Fruit fly (Drosophila melanogaster) whole organism, adult: Measurements from ENCODE around the gene CG1090.

Source experiments
- CG11617 ChIP-seq: fragments of 200-800 bp; sonication (Bioruptor generic); optimal IDR thresholded peaks from 2 replicates; lab custom pipeline; 2017; ENCODE audit warnings: mild to moderate bottlenecking, missing biosample characterization, missing genetic modification reagents, missing genetic modification characterization
- CG12768 ChIP-seq: fragments of 200-800 bp; sonication (Bioruptor generic); optimal IDR thresholded peaks from 2 replicates; lab custom pipeline; 2017; ENCODE audit warnings: missing biosample characterization, missing genetic modification characterization, mild to moderate bottlenecking, moderate library complexity, missing genetic modification reagents
- CG14711 ChIP-seq: fragments of 200-800 bp; sonication (Bioruptor generic); optimal IDR thresholded peaks from 2 replicates; lab custom pipeline; 2018; ENCODE audit warnings: missing biosample characterization, mild to moderate bottlenecking, missing genetic modification characterization, moderate library complexity
- CG1620 ChIP-seq: fragments of 200-800 bp; sonication (Bioruptor generic); optimal IDR thresholded peaks from 2 replicates; lab custom pipeline; 2016; ENCODE audit warnings: missing biosample characterization, missing genetic modification characterization
- CG33017 ChIP-seq: fragments of 200-800 bp; sonication (Bioruptor generic); optimal IDR thresholded peaks from 2 replicates; lab custom pipeline; 2018; ENCODE audit warnings: missing biosample characterization, mild to moderate bottlenecking, missing genetic modification characterization, moderate library complexity
- CG5204 ChIP-seq: fragments of 200-800 bp; sonication (Bioruptor generic); optimal IDR thresholded peaks from 2 replicates; lab custom pipeline; 2016; ENCODE audit warnings: missing biosample characterization, missing genetic modification characterization
- CG7045 ChIP-seq: fragments of 200-800 bp; sonication (Bioruptor generic); optimal IDR thresholded peaks from 2 replicates; lab custom pipeline; 2017; ENCODE audit warnings: missing biosample characterization, mild to moderate bottlenecking, missing genetic modification characterization
- CG7101 ChIP-seq: fragments of 200-800 bp; sonication (Bioruptor generic); optimal IDR thresholded peaks from 2 replicates; lab custom pipeline; 2018; ENCODE audit warnings: missing biosample characterization, mild to moderate bottlenecking, missing genetic modification characterization, moderate library complexity
- Clk ChIP-seq: fragments of 200-800 bp; sonication (Bioruptor generic); optimal IDR thresholded peaks from 2 replicates; lab custom pipeline; 2017; ENCODE audit warnings: missing biosample characterization, missing genetic modification characterization
- Crg-1 ChIP-seq: fragments of 200-800 bp; sonication (Bioruptor generic); optimal IDR thresholded peaks from 2 replicates; lab custom pipeline; 2016; ENCODE audit warnings: missing biosample characterization, missing genetic modification characterization
- Hr96 ChIP-seq: fragments of 200-800 bp; sonication (Bioruptor generic); optimal IDR thresholded peaks from 2 replicates; lab custom pipeline; 2016; ENCODE audit warnings: missing biosample characterization, missing genetic modification characterization
- Mnt ChIP-seq: fragments of 200-800 bp; sonication (Bioruptor generic); optimal IDR thresholded peaks from 2 replicates; lab custom pipeline; 2016; ENCODE audit warnings: missing biosample characterization, mild to moderate bottlenecking, missing genetic modification characterization
- bab1 ChIP-seq: fragments of 200-800 bp; sonication (Bioruptor generic); optimal IDR thresholded peaks from 3 replicates; lab custom pipeline; 2019; ENCODE audit warnings: missing biosample characterization, mild to moderate bottlenecking, missing genetic modification characterization, moderate library complexity
- cic ChIP-seq: fragments of 200-800 bp; sonication (Bioruptor generic); optimal IDR thresholded peaks from 2 replicates; lab custom pipeline; 2017; ENCODE audit warnings: missing biosample characterization, mild to moderate bottlenecking, missing genetic modification characterization, moderate library complexity
- cnc ChIP-seq, 2 experiments: fragments of >200 bp; optimal IDR thresholded peaks; 2 replicates each; lab custom pipeline; 2017
- kay ChIP-seq: fragments of 200-800 bp; sonication (Bioruptor generic); peaks from one replicate; lab custom pipeline; 2016; ENCODE audit warnings: missing biosample characterization, missing genetic modification characterization, borderline replicate concordance
- ovo ChIP-seq: fragments of 200-800 bp; sonication (Bioruptor generic); optimal IDR thresholded peaks from 2 replicates; lab custom pipeline; 2016; ENCODE audit warnings: missing biosample characterization, missing genetic modification characterization
- pad ChIP-seq: fragments of 200-800 bp; sonication (Bioruptor generic); optimal IDR thresholded peaks from 3 replicates; lab custom pipeline; 2017; ENCODE audit warnings: missing biosample characterization, missing genetic modification characterization, mild to moderate bottlenecking, moderate library complexity, missing genetic modification reagents
- tj ChIP-seq: fragments of 200-800 bp; sonication (Bioruptor generic); optimal IDR thresholded peaks from 3 replicates; lab custom pipeline; 2017; ENCODE audit warnings: missing biosample characterization, mild to moderate bottlenecking, missing genetic modification characterization, moderate library complexity
- toe ChIP-seq: fragments of 200-800 bp; sonication (Bioruptor generic); optimal IDR thresholded peaks from 2 replicates; lab custom pipeline; 2016; ENCODE audit warnings: missing biosample characterization, missing genetic modification characterization

CG1090 gene

dm6 chr3R:4348197-4348814, 11.4 kb upstream of the CG1090 start:
- TF ChIP-seq tj, result no peak
- TF ChIP-seq CG14711 (tag; lab: Kevin White, UChicago), result no peak
- TF ChIP-seq CG7101 (tag; lab: Kevin White, UChicago), result no peak
- TF ChIP-seq bab1 (GFP tag; lab: Kevin White, UChicago), result no peak
- TF ChIP-seq ovo (GFP tag; lab: Kevin White, UChicago), result no peak

dm6 chr3R:4350199-4350598, 9.5 kb upstream of the CG1090 start:
- no peak for TF ChIP-seq Mnt
- TF ChIP-seq CG1620 (GFP tag; lab: Kevin White, UChicago), result no peak
- no peak for TF ChIP-seq bab1 (GFP tag; lab: Kevin White, UChicago)
- TF ChIP-seq CG12768, result no peak
- TF ChIP-seq pad (GFP tag; lab: Kevin White, UChicago), result no peak
- TF ChIP-seq CG5204 (GFP tag; lab: Kevin White, UChicago), result no peak
- no peak for TF ChIP-seq CG7101 (tag; lab: Kevin White, UChicago)
- TF ChIP-seq cic (GFP tag; lab: Kevin White, UChicago), result no peak
- no peak for TF ChIP-seq Crg-1 (GFP tag; lab: Kevin White, UChicago)
- TF ChIP-seq tj, result no peak
- TF ChIP-seq CG33017 (tag; lab: Kevin White, UChicago), result no peak
- TF ChIP-seq cnc (optimal IDR thresholded peaks at IDR 0.05; lab: Kevin White, UChicago), result no peak
- TF ChIP-seq toe (GFP tag; lab: Kevin White, UChicago), result no peak
- no peak for TF ChIP-seq Hr96 (GFP tag; lab: Kevin White, UChicago)
- TF ChIP-seq CG7045 (GFP tag; lab: Kevin White, UChicago), result no peak
- no peak for TF ChIP-seq Clk (GFP tag; lab: Kevin White, UChicago)
- TF ChIP-seq CG14711 (tag; lab: Kevin White, UChicago), result no peak
- no peak for TF ChIP-seq kay (GFP tag; lab: Kevin White, UChicago)
- TF ChIP-seq ovo (GFP tag; lab: Kevin White, UChicago), result no peak

dm6 chr3R:4353569-4353968, 6.1 kb upstream of the CG1090 start:
- no peak for TF ChIP-seq pad (GFP tag; lab: Kevin White, UChicago)
- TF ChIP-seq CG11617 (GFP tag; lab: Kevin White, UChicago), result no peak
- TF ChIP-seq CG5204 (GFP tag; lab: Kevin White, UChicago), result no peak
- no peak for TF ChIP-seq CG1620 (GFP tag; lab: Kevin White, UChicago)
- no peak for TF ChIP-seq bab1 (GFP tag; lab: Kevin White, UChicago)
- no peak for TF ChIP-seq tj
- no peak for TF ChIP-seq CG14711 (tag; lab: Kevin White, UChicago)
- no peak for TF ChIP-seq CG7045 (GFP tag; lab: Kevin White, UChicago)
- no peak for TF ChIP-seq cnc (optimal IDR thresholded peaks at IDR 0.05; lab: Kevin White, UChicago)
- TF ChIP-seq Hr96 (GFP tag; lab: Kevin White, UChicago), result no peak
- no peak for TF ChIP-seq Mnt
- TF ChIP-seq CG7101 (tag; lab: Kevin White, UChicago), result no peak

dm6 chr3R:4360668-4361110, 1.0 kb downstream of the CG1090 start:
- TF ChIP-seq CG12768 (no peak), CG7101 (tag; lab: Kevin White, UChicago) (no peak), CG33017 (tag; lab: Kevin White, UChicago) (peak; percentile 12), ovo (GFP tag; lab: Kevin White, UChicago) (peak; percentile 8), pad (GFP tag; lab: Kevin White, UChicago) (no peak), Crg-1 (GFP tag; lab: Kevin White, UChicago) (no peak), kay (GFP tag; lab: Kevin White, UChicago) (no peak), Clk (GFP tag; lab: Kevin White, UChicago) (no peak), CG1620 (GFP tag; lab: Kevin White, UChicago) (no peak), CG14711 (tag; lab: Kevin White, UChicago) (no peak), cic (GFP tag; lab: Kevin White, UChicago) (no peak), tj (no peak), Mnt (no peak), CG11617 (GFP tag; lab: Kevin White, UChicago) (no peak)

dm6 chr3R:4362010-4362409, 2.3 kb downstream of the CG1090 start:
- TF ChIP-seq cnc (optimal IDR thresholded peaks at IDR 0.05; lab: Kevin White, UChicago) (no peak), CG12768 (no peak), tj (no peak), CG7045 (GFP tag; lab: Kevin White, UChicago) (no peak), CG33017 (tag; lab: Kevin White, UChicago) (no peak), Hr96 (GFP tag; lab: Kevin White, UChicago) (no peak), kay (GFP tag; lab: Kevin White, UChicago) (no peak), Mnt (no peak), CG11617 (GFP tag; lab: Kevin White, UChicago) (no peak), CG1620 (GFP tag; lab: Kevin White, UChicago) (no peak), bab1 (GFP tag; lab: Kevin White, UChicago) (no peak), Crg-1 (GFP tag; lab: Kevin White, UChicago) (no peak), CG5204 (GFP tag; lab: Kevin White, UChicago) (no peak), Clk (GFP tag; lab: Kevin White, UChicago) (no peak), cic (GFP tag; lab: Kevin White, UChicago) (no peak), pad (GFP tag; lab: Kevin White, UChicago) (no peak), CG14711 (tag; lab: Kevin White, UChicago) (no peak), toe (GFP tag; lab: Kevin White, UChicago) (no peak), ovo (GFP tag; lab: Kevin White, UChicago) (no peak), CG7101 (tag; lab: Kevin White, UChicago) (no peak)
